Worm (Caenorhabditis elegans) whole organism, L3 larva: ENCODE data around the gene Y113G7A.13.

ENCODE experiments used
- lin-39 ChIP-seq: fragments of 150-350 bp; optimal IDR thresholded peaks from 2 replicates; lab custom pipeline; 2018; ENCODE audit warnings: missing biosample characterization, missing genetic modification reagents, missing genetic modification characterization
- nhr-11 ChIP-seq: fragments of 150-350 bp; optimal IDR thresholded peaks from 2 replicates; lab custom pipeline; 2014; ENCODE audit warnings: missing biosample characterization, missing genetic modification characterization
- nhr-12 ChIP-seq: fragments of 150-350 bp; optimal IDR thresholded peaks from 2 replicates; lab custom pipeline; 2014; ENCODE audit warnings: missing biosample characterization, missing genetic modification characterization
- nhr-237 ChIP-seq: fragments of 150-350 bp; optimal IDR thresholded peaks from 2 replicates; lab custom pipeline; 2014; ENCODE audit warnings: missing biosample characterization, missing genetic modification characterization
- snpc-4 ChIP-seq: fragments of 150-350 bp; optimal IDR thresholded peaks from 2 replicates; lab custom pipeline; 2014; ENCODE audit warnings: missing biosample characterization, missing genetic modification characterization

DNA sequence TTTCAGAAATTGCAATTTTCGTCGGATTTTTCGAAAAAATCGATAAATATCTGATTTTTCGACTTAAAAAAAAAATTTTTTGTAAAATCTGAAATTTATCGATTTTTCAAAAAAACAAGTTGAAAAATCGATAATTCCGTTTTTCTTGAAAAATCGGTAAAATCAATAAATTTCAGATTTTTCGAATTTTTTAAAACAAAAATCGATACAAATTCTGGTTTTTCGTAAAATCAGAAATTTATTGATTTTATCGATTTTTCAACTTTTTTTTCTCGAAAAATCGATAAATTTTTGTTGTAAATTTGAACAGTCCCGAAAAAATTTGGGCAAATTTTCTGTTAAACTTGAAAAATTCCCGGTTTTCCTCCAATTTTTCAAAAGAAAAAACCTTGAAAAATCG lies 43.6 kb upstream of the Y113G7A.13 start:
- no peak for TF ChIP-seq nhr-12
- no peak for TF ChIP-seq snpc-4 (tag; lab: Kevin White, UChicago)
- TF ChIP-seq nhr-237 (tag; lab: Kevin White, UChicago): no peak
- no peak for TF ChIP-seq lin-39 (tag; lab: Kevin White, UChicago)
- no peak for TF ChIP-seq nhr-11
